Worm (Caenorhabditis elegans) whole organism, L3 larva: ENCODE results near the gene T13C2.7.

Source experiments
- R02D3.7 ChIP-seq: fragments of 150-350 bp; optimal IDR thresholded peaks from 2 replicates; lab custom pipeline; 2014; ENCODE audit warnings: missing biosample characterization, missing genetic modification characterization
- aly-2 ChIP-seq: fragments of 150-350 bp; optimal IDR thresholded peaks from 2 replicates; lab custom pipeline; 2014; ENCODE audit warnings: missing biosample characterization, missing genetic modification characterization
- ama-1 ChIP-seq: fragments of 150-350 bp; optimal IDR thresholded peaks from 2 replicates; lab custom pipeline; 2018
- ceh-16 ChIP-seq: sonication (generic microtip); optimal IDR thresholded peaks from 2 replicates; lab custom pipeline; 2017; ENCODE audit warnings: missing biosample characterization, missing genetic modification characterization
- ceh-28 ChIP-seq: fragments of 150-350 bp; optimal IDR thresholded peaks from 2 replicates; lab custom pipeline; 2014; ENCODE audit warnings: missing biosample characterization, missing genetic modification reagents, missing genetic modification characterization
- ceh-82 ChIP-seq: fragments of 150-350 bp; optimal IDR thresholded peaks from 2 replicates; lab custom pipeline; 2014; ENCODE audit warnings: missing biosample characterization, missing genetic modification characterization
- egl-27 ChIP-seq: sonication (generic microtip); optimal IDR thresholded peaks from 4 replicates; lab custom pipeline; 2017; ENCODE audit warnings: missing biosample characterization, missing genetic modification reagents, missing genetic modification characterization
- egl-5 ChIP-seq: fragments of 150-350 bp; optimal IDR thresholded peaks from 2 replicates; lab custom pipeline; 2017; ENCODE audit warnings: missing biosample characterization, missing genetic modification reagents, missing genetic modification characterization, inconsistent platforms
- elt-1 ChIP-seq: fragments of 150-350 bp; optimal IDR thresholded peaks from 2 replicates; lab custom pipeline; 2014; ENCODE audit warnings: missing biosample characterization, missing genetic modification characterization
- elt-2 ChIP-seq: sonication (generic microtip); optimal IDR thresholded peaks from 2 replicates; lab custom pipeline; 2016; ENCODE audit warnings: missing genetic modification reagents, mild to moderate bottlenecking, missing genetic modification characterization, missing compliant biosample characterization
- elt-3 ChIP-seq, 3 experiments: fragments of 150-350 bp in 1 of 3; sonication (generic microtip) in 2 of 3; optimal IDR thresholded peaks; 2 replicates in 2 of 3; 4 replicates in 1 of 3; lab custom pipeline; 2014 to 2017; ENCODE audit warnings: missing biosample characterization in 3 of 3, missing genetic modification characterization in 3 of 3
- fkh-2 ChIP-seq: fragments of 150-350 bp; optimal IDR thresholded peaks from 2 replicates; lab custom pipeline; 2014; ENCODE audit warnings: missing biosample characterization, missing genetic modification reagents, missing genetic modification characterization
- hmg-11 ChIP-seq: sonication (generic microtip); optimal IDR thresholded peaks from 2 replicates; lab custom pipeline; 2016; ENCODE audit warnings: missing genetic modification characterization, missing compliant biosample characterization
- jun-1 ChIP-seq: fragments of 150-350 bp; optimal IDR thresholded peaks from 2 replicates; lab custom pipeline; 2014; ENCODE audit warnings: missing biosample characterization, missing genetic modification reagents, missing genetic modification characterization
- lin-15B ChIP-seq: fragments of 150-350 bp; optimal IDR thresholded peaks from 2 replicates; lab custom pipeline; 2014; ENCODE audit warnings: missing biosample characterization, missing genetic modification characterization
- lin-39 ChIP-seq: fragments of 150-350 bp; optimal IDR thresholded peaks from 2 replicates; lab custom pipeline; 2018; ENCODE audit warnings: missing biosample characterization, missing genetic modification reagents, missing genetic modification characterization
- lsy-12 ChIP-seq: sonication (generic microtip); optimal IDR thresholded peaks from 2 replicates; lab custom pipeline; 2016; ENCODE audit warnings: mild to moderate bottlenecking, missing genetic modification characterization, missing compliant biosample characterization
- mdl-1 ChIP-seq: fragments of 150-350 bp; optimal IDR thresholded peaks from 2 replicates; lab custom pipeline; 2014; ENCODE audit warnings: missing biosample characterization, missing genetic modification characterization
- nfya-1 ChIP-seq: sonication (generic microtip); optimal IDR thresholded peaks from 2 replicates; lab custom pipeline; 2017; ENCODE audit warnings: missing genetic modification characterization, mild to moderate bottlenecking, missing compliant biosample characterization, antibody characterized with exemption, moderate library complexity; ENCODE audit not compliant: insufficient read depth
- nhr-11 ChIP-seq: fragments of 150-350 bp; optimal IDR thresholded peaks from 2 replicates; lab custom pipeline; 2014; ENCODE audit warnings: missing biosample characterization, missing genetic modification characterization
- nhr-12 ChIP-seq: fragments of 150-350 bp; optimal IDR thresholded peaks from 2 replicates; lab custom pipeline; 2014; ENCODE audit warnings: missing biosample characterization, missing genetic modification characterization
- nhr-23 ChIP-seq: fragments of 150-350 bp; optimal IDR thresholded peaks from 2 replicates; lab custom pipeline; 2014; ENCODE audit warnings: missing biosample characterization, missing genetic modification reagents, missing genetic modification characterization
- nhr-237 ChIP-seq: fragments of 150-350 bp; optimal IDR thresholded peaks from 2 replicates; lab custom pipeline; 2014; ENCODE audit warnings: missing biosample characterization, missing genetic modification characterization
- nhr-25 ChIP-seq: sonication (generic microtip); optimal IDR thresholded peaks from 2 replicates; lab custom pipeline; 2017; ENCODE audit warnings: missing biosample characterization, missing genetic modification characterization
- nhr-28 ChIP-seq: fragments of 150-350 bp; optimal IDR thresholded peaks from 2 replicates; lab custom pipeline; 2014; ENCODE audit warnings: missing biosample characterization, missing genetic modification characterization
- nhr-43 ChIP-seq: sonication (generic microtip); optimal IDR thresholded peaks from 2 replicates; lab custom pipeline; 2016; ENCODE audit warnings: mild to moderate bottlenecking, missing genetic modification characterization, missing compliant biosample characterization; ENCODE audit not compliant: poor library complexity, severe bottlenecking
- nhr-67 ChIP-seq: fragments of 150-350 bp; optimal IDR thresholded peaks from 2 replicates; lab custom pipeline; 2014; ENCODE audit warnings: missing biosample characterization, missing genetic modification characterization
- nhr-76 ChIP-seq: fragments of 150-350 bp; sonication (generic microtip); optimal IDR thresholded peaks from 5 replicates; lab custom pipeline; 2014; ENCODE audit warnings: missing biosample characterization, missing genetic modification characterization
- pha-4 ChIP-seq: fragments of 150-350 bp; optimal IDR thresholded peaks from 2 replicates; lab custom pipeline; 2014; ENCODE audit warnings: missing biosample characterization, missing genetic modification reagents, missing genetic modification characterization
- pqm-1 ChIP-seq: fragments of 150-350 bp; optimal IDR thresholded peaks from 2 replicates; lab custom pipeline; 2017; ENCODE audit warnings: missing biosample characterization, missing genetic modification characterization, inconsistent platforms
- sea-2 ChIP-seq: fragments of 150-350 bp; sonication (generic microtip); optimal IDR thresholded peaks from 4 replicates; lab custom pipeline; 2014; ENCODE audit warnings: missing biosample characterization, missing genetic modification reagents, missing genetic modification characterization
- skn-1 ChIP-seq: fragments of 150-350 bp; optimal IDR thresholded peaks from 2 replicates; lab custom pipeline; 2014; ENCODE audit warnings: missing biosample characterization, missing genetic modification characterization
- snpc-4 ChIP-seq: fragments of 150-350 bp; optimal IDR thresholded peaks from 2 replicates; lab custom pipeline; 2014; ENCODE audit warnings: missing biosample characterization, missing genetic modification characterization
- tbx-2 ChIP-seq: sonication (generic microtip); optimal IDR thresholded peaks from 2 replicates; lab custom pipeline; 2016; ENCODE audit warnings: mild to moderate bottlenecking, missing genetic modification characterization, missing compliant biosample characterization
- unc-39 ChIP-seq: sonication (generic microtip); optimal IDR thresholded peaks from 4 replicates; lab custom pipeline; 2017; ENCODE audit warnings: missing biosample characterization, missing genetic modification characterization
- unc-62 ChIP-seq: fragments of 150-350 bp; sonication (generic microtip); optimal IDR thresholded peaks from 4 replicates; lab custom pipeline; 2014; ENCODE audit warnings: missing biosample characterization, missing genetic modification reagents, missing genetic modification characterization
- ztf-11 ChIP-seq: fragments of 150-350 bp; optimal IDR thresholded peaks from 2 replicates; lab custom pipeline; 2014; ENCODE audit warnings: missing biosample characterization, missing genetic modification characterization

T13C2.7 gene

DNA sequence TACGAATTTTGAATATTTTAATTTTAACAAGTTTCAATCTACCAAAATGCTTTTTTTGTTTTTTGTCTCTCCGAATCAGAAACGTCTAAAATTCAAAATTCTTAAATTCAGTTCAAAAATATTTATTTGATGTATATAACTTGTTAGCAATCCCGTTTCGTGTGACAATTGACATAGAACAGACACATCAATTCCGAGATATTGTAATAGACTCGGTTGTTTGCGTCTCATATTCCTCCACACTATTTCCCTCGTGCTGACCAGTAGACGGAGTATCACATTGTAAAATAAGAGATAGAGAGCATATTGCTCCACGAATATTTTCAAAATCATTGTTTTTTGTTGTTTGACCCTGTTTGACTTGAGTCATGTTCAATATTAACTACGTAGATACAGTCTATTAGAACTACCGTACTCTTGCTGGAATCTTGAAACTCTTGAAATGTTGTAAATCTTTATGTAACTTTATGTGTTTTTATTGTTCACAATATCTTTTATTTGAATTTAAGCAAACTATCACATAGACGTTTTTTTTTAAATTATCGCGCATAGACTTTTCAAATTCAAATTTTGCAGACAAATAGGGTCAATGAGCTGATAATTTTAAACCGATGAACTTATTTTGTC lies 9.6 kb downstream of the T13C2.7 start, which contains the start of gene T13C2.3:
T13C2.3 (plus strand) TSS at position 577 of the 627 bp plus-strand sequence.
- TF ChIP-seq lin-39 (no peak), jun-1 (tag; lab: Kevin White, UChicago) (no peak), ama-1 (no peak), nfya-1 (tag; lab: Kevin White, UChicago) (no peak), unc-39 (tag; lab: Kevin White, UChicago) (no peak), elt-3 (tag; optimal IDR thresholded peaks at IDR 0.05; lab: Kevin White, UChicago) (no peak), nhr-12 (tag; lab: Kevin White, UChicago) (no peak), nhr-11 (tag; lab: Kevin White, UChicago) (no peak), skn-1 (tag; lab: Kevin White, UChicago) (no peak), nhr-43 (tag; lab: Kevin White, UChicago) (no peak)

DNA sequence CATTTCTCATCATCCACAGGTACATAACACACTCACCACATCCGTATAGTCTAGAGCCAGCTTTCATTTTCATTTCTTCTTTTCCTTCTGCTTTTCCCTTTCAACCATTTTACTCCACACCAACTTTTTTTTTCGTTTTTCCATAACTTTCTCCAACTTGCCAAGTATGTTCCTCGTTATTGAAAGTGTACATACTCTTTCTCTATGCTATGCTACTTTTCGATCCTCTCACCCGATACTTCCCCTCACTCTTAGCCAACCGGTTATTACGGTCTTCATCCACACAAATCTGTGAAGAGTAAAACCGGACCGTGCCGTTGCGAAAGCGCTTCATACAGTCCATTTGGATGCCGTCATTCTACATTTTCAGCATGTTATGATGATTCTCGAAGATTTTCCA lies 12.7 kb downstream of the T13C2.7 start, which contains the start of gene T13C2.2:
T13C2.2 (plus strand) TSS at position 301 of the 400 bp plus-strand sequence.
- no peak for TF ChIP-seq elt-2
- TF ChIP-seq pqm-1: no peak
- no peak for TF ChIP-seq egl-27 (tag; lab: Kevin White, UChicago)
- TF ChIP-seq elt-1: no peak
- no peak for TF ChIP-seq hmg-11 (tag; lab: Kevin White, UChicago)
- TF ChIP-seq nhr-28 (tag; lab: Kevin White, UChicago): no peak

DNA sequence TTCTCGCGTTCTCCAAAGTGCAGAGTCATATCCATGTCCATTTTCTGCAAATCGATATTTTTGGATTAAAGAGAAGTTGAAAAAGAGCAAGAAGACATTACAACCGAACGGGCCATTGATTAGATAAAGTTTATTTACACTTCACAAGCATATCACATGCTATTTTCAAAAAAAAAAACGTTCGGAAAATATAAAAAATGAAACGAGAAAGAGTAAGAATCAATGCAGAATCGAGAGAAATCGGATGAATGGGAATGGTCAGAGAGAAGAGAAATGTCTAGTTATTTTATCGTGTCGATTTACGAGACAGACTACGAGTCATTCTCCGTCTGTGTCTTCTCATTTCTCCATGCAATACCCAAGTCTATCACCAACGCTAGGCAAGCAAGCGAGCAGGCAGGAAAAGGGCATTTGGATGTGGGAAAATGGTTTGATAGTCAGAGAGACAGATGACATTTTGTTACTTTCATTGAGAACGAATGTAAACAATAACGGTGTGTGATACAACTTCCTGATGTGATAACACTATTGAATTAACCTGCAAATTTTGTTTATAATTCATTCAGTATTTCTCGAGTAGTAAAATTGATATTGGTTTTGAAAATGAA lies 21.0 kb downstream of the T13C2.7 start, which contains the start of gene F31E8.4:
F31E8.4 (minus strand) TSS at position 51 of the 608 bp plus-strand sequence.
- peak; percentile 68 for TF ChIP-seq pha-4
- TF ChIP-seq sea-2 (GFP tag; lab: Kevin White, UChicago): no peak
- no peak for TF ChIP-seq fkh-2 (tag; lab: Kevin White, UChicago)
- peak; percentile 10 for TF ChIP-seq egl-5 (tag; lab: Kevin White, UChicago)
- peak; percentile 4 for TF ChIP-seq nfya-1 (tag; lab: Kevin White, UChicago)
- TF ChIP-seq R02D3.7: peak; percentile 43
- peak; percentile 69 for TF ChIP-seq pqm-1
- TF ChIP-seq unc-62 (GFP tag; lab: Kevin White, UChicago): no peak
- peak; percentile 3 for TF ChIP-seq lin-15B (tag; lab: Kevin White, UChicago)
- no peak for TF ChIP-seq ceh-16 (tag; lab: Kevin White, UChicago)
- TF ChIP-seq elt-2: peak; percentile 73
- TF ChIP-seq hmg-11 (tag; lab: Kevin White, UChicago): peak; percentile 46
- no peak for TF ChIP-seq lsy-12 (tag; lab: Kevin White, UChicago)
- TF ChIP-seq mdl-1 (tag; lab: Kevin White, UChicago): no peak

DNA sequence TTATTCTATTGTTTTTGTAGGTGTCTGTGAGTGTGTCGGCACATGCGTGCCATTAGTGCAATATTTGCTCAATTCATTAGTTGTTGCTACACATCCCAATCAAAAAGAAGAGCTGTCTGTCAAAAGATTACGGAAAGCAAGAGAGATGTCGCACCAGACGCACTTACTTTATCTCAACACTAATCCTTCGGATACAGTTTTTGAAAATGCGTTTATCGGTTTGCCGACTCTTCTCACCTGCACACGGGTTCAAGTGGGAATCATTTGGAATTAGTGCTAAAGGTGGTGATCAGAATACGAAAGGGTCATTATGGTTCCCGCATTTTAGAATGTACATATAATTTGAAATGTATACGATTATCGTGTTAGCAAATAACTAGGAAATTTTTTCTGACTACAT lies 22.1 kb downstream of the T13C2.7 start:
- TF ChIP-seq elt-1: no peak

DNA sequence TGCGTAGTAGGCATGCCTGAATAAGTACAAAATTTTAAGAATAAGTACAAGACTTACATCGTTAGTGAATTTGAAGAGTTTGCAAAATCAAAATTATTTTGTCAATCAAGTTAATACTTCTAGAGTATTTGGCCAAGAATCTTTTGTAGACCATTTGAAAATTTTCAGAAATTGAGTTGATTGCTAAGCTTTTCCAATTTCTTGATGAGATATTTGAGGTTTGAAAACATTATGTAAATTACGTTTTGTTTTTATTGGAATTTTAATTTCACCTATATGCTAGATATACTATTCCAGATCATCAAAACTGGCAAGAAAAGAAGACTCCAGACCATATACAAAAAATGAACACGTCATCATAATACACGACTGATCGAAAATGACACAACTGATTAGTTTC lies 23.8 kb downstream of the T13C2.7 start, which contains the start of gene tab-1:
tab-1 (plus strand) TSS at position 301 of the 400 bp plus-strand sequence.
- TF ChIP-seq pqm-1 (no peak), nhr-23 (tag; lab: Kevin White, UChicago) (no peak), tbx-2 (no peak), aly-2 (tag; lab: Kevin White, UChicago) (no peak), nhr-12 (tag; lab: Kevin White, UChicago) (no peak), elt-1 (no peak), snpc-4 (tag; lab: Kevin White, UChicago) (no peak), ceh-16 (tag; lab: Kevin White, UChicago) (no peak), fkh-2 (tag; lab: Kevin White, UChicago) (no peak), nhr-25 (tag; lab: Kevin White, UChicago) (no peak), ztf-11 (tag; lab: Kevin White, UChicago) (no peak), lin-39 (no peak), ceh-28 (tag; lab: Kevin White, UChicago) (no peak), ceh-82 (no peak), nhr-76 (tag; lab: Kevin White, UChicago) (no peak), mdl-1 (tag; lab: Kevin White, UChicago) (no peak), nhr-237 (tag; lab: Kevin White, UChicago) (no peak), nhr-28 (tag; lab: Kevin White, UChicago) (no peak), jun-1 (tag; lab: Kevin White, UChicago) (no peak), nhr-67 (tag; lab: Kevin White, UChicago) (no peak)
